Fruit fly (Drosophila melanogaster): ENCODE measurements around the gene CG18545.

- no peak for TF ChIP-seq dsf (GFP tag; optimal IDR thresholded peaks at IDR 0.05; ENCODE audit: borderline replicate concordance)
- TF ChIP-seq usp (GFP tag; optimal IDR thresholded peaks at IDR 0.05) = no peak
- no peak for TF ChIP-seq psq (GFP tag; optimal IDR thresholded peaks at IDR 0.05)
- no peak for TF ChIP-seq Hnf4 (GFP tag; optimal IDR thresholded peaks at IDR 0.05)
- TF ChIP-seq Abd-B (GFP tag; optimal IDR thresholded peaks at IDR 0.05) = no peak
- no peak for TF ChIP-seq Hr83 (GFP tag; optimal IDR thresholded peaks at IDR 0.05; ENCODE audit: poor library complexity, severe bottlenecking)
Measured at dm6 chr3R:10379409-10379808, 38.7 kb downstream of the CG18545 start.

All from whole organism, wandering third instar larva.